Worm (Caenorhabditis elegans): ENCODE measurements around the gene F42A6.5.

- no peak for TF ChIP-seq ztf-22 (GFP tag; optimal IDR thresholded peaks at IDR 0.05)
- no peak for TF ChIP-seq C06A6.2 (GFP tag; conservative IDR thresholded peaks at IDR 0.05)
- TF ChIP-seq lin-54 (GFP tag; optimal IDR thresholded peaks at IDR 0.05): no peak
- TF ChIP-seq B0261.1 (tag; optimal IDR thresholded peaks at IDR 0.05): no peak
- TF ChIP-seq bed-1 (GFP tag; IDR thresholded peaks at IDR 0.05): no peak
- no peak for TF ChIP-seq aptf-2 (GFP tag; conservative IDR thresholded peaks at IDR 0.05)
- no peak for TF ChIP-seq mxl-1 (tag; optimal IDR thresholded peaks at IDR 0.05)
- TF ChIP-seq tlf-1 (GFP tag; optimal IDR thresholded peaks at IDR 0.05): no peak
- TF ChIP-seq ceh-79 (tag; optimal IDR thresholded peaks at IDR 0.05): no peak
- no peak for TF ChIP-seq nhr-80 (tag; optimal IDR thresholded peaks at IDR 0.05)
- TF ChIP-seq nfya-1 (tag; optimal IDR thresholded peaks at IDR 0.05; ENCODE audit: borderline replicate concordance, insufficient read depth): no peak
- no peak for TF ChIP-seq chd-7 (tag; optimal IDR thresholded peaks at IDR 0.05)
- no peak for TF ChIP-seq sptf-2 (GFP tag; optimal IDR thresholded peaks at IDR 0.05)
- TF ChIP-seq nhr-179 (tag; optimal IDR thresholded peaks at IDR 0.05): no peak
Observed at ce11 chrIV:3299229-3299628, 32.4 kb downstream of the F42A6.5 start.

Measured in whole organism, young adult.